Fruit fly (Drosophila melanogaster): ENCODE data around the gene prage.

The prage gene

dm6 chrX:1823883-1824609, 50.5 kb downstream of the prage start:
- no peak for TF ChIP-seq ttk (optimal IDR thresholded peaks at IDR 0.05)
- TF ChIP-seq insv (optimal IDR thresholded peaks at IDR 0.05), result no peak
- TF ChIP-seq Myc (optimal IDR thresholded peaks at IDR 0.05), result no peak
- no peak for TF ChIP-seq h (optimal IDR thresholded peaks at IDR 0.05)
- TF ChIP-seq Sin3A (optimal IDR thresholded peaks at IDR 0.05), result no peak
- no peak for TF ChIP-seq psq (optimal IDR thresholded peaks at IDR 0.05)

dm6 chrX:1824610-1824948, 51.1 kb downstream of the prage start:
- no peak for TF ChIP-seq ttk (optimal IDR thresholded peaks at IDR 0.05)
- TF ChIP-seq Sin3A (optimal IDR thresholded peaks at IDR 0.05), result no peak
- TF ChIP-seq Myc (optimal IDR thresholded peaks at IDR 0.05), result no peak
- no peak for TF ChIP-seq psq (optimal IDR thresholded peaks at IDR 0.05)
- no peak for TF ChIP-seq insv (optimal IDR thresholded peaks at IDR 0.05)
- no peak for TF ChIP-seq h (optimal IDR thresholded peaks at IDR 0.05)

- no peak for TF ChIP-seq psq (optimal IDR thresholded peaks at IDR 0.05)
- TF ChIP-seq ttk (optimal IDR thresholded peaks at IDR 0.05), result no peak
- TF ChIP-seq Myc (optimal IDR thresholded peaks at IDR 0.05), result no peak
- TF ChIP-seq h (optimal IDR thresholded peaks at IDR 0.05), result no peak
- no peak for TF ChIP-seq Sin3A (optimal IDR thresholded peaks at IDR 0.05)
- TF ChIP-seq insv (optimal IDR thresholded peaks at IDR 0.05), result no peak
Measured at dm6 chrX:1825912-1826862, 52.7 kb downstream of the prage start.

- TF ChIP-seq h (optimal IDR thresholded peaks at IDR 0.05), result no peak
- TF ChIP-seq Sin3A (optimal IDR thresholded peaks at IDR 0.05), result no peak
- no peak for TF ChIP-seq ttk (optimal IDR thresholded peaks at IDR 0.05)
- no peak for TF ChIP-seq psq (optimal IDR thresholded peaks at IDR 0.05)
- no peak for TF ChIP-seq insv (optimal IDR thresholded peaks at IDR 0.05)
- no peak for TF ChIP-seq Myc (optimal IDR thresholded peaks at IDR 0.05)
Measured at dm6 chrX:1828097-1828496, 54.6 kb downstream of the prage start.

dm6 chrX:1830396-1831218, 57.1 kb downstream of the prage start:
- TF ChIP-seq psq (optimal IDR thresholded peaks at IDR 0.05), result no peak
- TF ChIP-seq Myc (optimal IDR thresholded peaks at IDR 0.05), result no peak
- TF ChIP-seq Sin3A (optimal IDR thresholded peaks at IDR 0.05), result no peak
- TF ChIP-seq h (optimal IDR thresholded peaks at IDR 0.05), result no peak
- TF ChIP-seq ttk (optimal IDR thresholded peaks at IDR 0.05), result no peak
- TF ChIP-seq insv (optimal IDR thresholded peaks at IDR 0.05), result no peak

- no peak for TF ChIP-seq insv (optimal IDR thresholded peaks at IDR 0.05)
- no peak for TF ChIP-seq psq (optimal IDR thresholded peaks at IDR 0.05)
- TF ChIP-seq Myc (optimal IDR thresholded peaks at IDR 0.05), result no peak
- TF ChIP-seq Sin3A (optimal IDR thresholded peaks at IDR 0.05), result no peak
- no peak for TF ChIP-seq ttk (optimal IDR thresholded peaks at IDR 0.05)
- TF ChIP-seq h (optimal IDR thresholded peaks at IDR 0.05), result no peak
Measured at dm6 chrX:1831219-1831555, 57.7 kb downstream of the prage start.

- TF ChIP-seq Myc (optimal IDR thresholded peaks at IDR 0.05) (no peak), h (optimal IDR thresholded peaks at IDR 0.05) (no peak)
Measured at dm6 chrX:1832699-1833098, 59.2 kb downstream of the prage start.

dm6 chrX:1834702-1835376, 61.3 kb downstream of the prage start:
- TF ChIP-seq Sin3A (optimal IDR thresholded peaks at IDR 0.05) (no peak), psq (optimal IDR thresholded peaks at IDR 0.05) (no peak), insv (optimal IDR thresholded peaks at IDR 0.05) (no peak), Myc (optimal IDR thresholded peaks at IDR 0.05) (no peak), ttk (optimal IDR thresholded peaks at IDR 0.05) (no peak), h (optimal IDR thresholded peaks at IDR 0.05) (no peak)

- TF ChIP-seq ttk (optimal IDR thresholded peaks at IDR 0.05), result no peak
- no peak for TF ChIP-seq Myc (optimal IDR thresholded peaks at IDR 0.05)
- TF ChIP-seq Sin3A (optimal IDR thresholded peaks at IDR 0.05), result no peak
- no peak for TF ChIP-seq psq (optimal IDR thresholded peaks at IDR 0.05)
- TF ChIP-seq h (optimal IDR thresholded peaks at IDR 0.05), result no peak
- no peak for TF ChIP-seq insv (optimal IDR thresholded peaks at IDR 0.05)
Measured at dm6 chrX:1840520-1840919, 67.0 kb downstream of the prage start.

- TF ChIP-seq insv (optimal IDR thresholded peaks at IDR 0.05), result no peak
- TF ChIP-seq Myc (optimal IDR thresholded peaks at IDR 0.05), result no peak
- no peak for TF ChIP-seq ttk (optimal IDR thresholded peaks at IDR 0.05)
- no peak for TF ChIP-seq psq (optimal IDR thresholded peaks at IDR 0.05)
- TF ChIP-seq h (optimal IDR thresholded peaks at IDR 0.05), result no peak
- TF ChIP-seq Sin3A (optimal IDR thresholded peaks at IDR 0.05), result no peak
Measured at dm6 chrX:1842875-1843274, 69.4 kb downstream of the prage start.

- TF ChIP-seq insv (optimal IDR thresholded peaks at IDR 0.05) (no peak), h (optimal IDR thresholded peaks at IDR 0.05) (no peak), ttk (optimal IDR thresholded peaks at IDR 0.05) (no peak), psq (optimal IDR thresholded peaks at IDR 0.05) (no peak), Sin3A (optimal IDR thresholded peaks at IDR 0.05) (no peak), Myc (optimal IDR thresholded peaks at IDR 0.05) (no peak)
Measured at dm6 chrX:1845413-1845951, 72.0 kb downstream of the prage start.
